Worm (Caenorhabditis elegans): ENCODE measurements around the gene F25B3.4.

Gene F25B3.4

ce11 chrV:9582594-9583322 lies 14.2 kb upstream of the F25B3.4 start, which contains the start of gene rtfo-1 (continued):
- TF ChIP-seq rpc-1 (optimal IDR thresholded peaks at IDR 0.05) (peak; percentile 42), rpc-1 (tag; optimal IDR thresholded peaks at IDR 0.05) (no peak), zim-3 (tag; optimal IDR thresholded peaks at IDR 0.05) (no peak)

- no peak for TF ChIP-seq K11D2.4 (GFP tag; IDR thresholded peaks at IDR 0.05)
- no peak for TF ChIP-seq lsl-1 (GFP tag; optimal IDR thresholded peaks at IDR 0.05)
- no peak for TF ChIP-seq egl-44 (GFP tag; IDR thresholded peaks at IDR 0.05)
- no peak for TF ChIP-seq pbrm-1 (GFP tag; IDR thresholded peaks at IDR 0.05)
- no peak for TF ChIP-seq ztf-26 (tag; optimal IDR thresholded peaks at IDR 0.05)
- no peak for TF ChIP-seq attf-6 (GFP tag; IDR thresholded peaks at IDR 0.05)
- no peak for TF ChIP-seq lin-35 (GFP tag; optimal IDR thresholded peaks at IDR 0.05)
- no peak for TF ChIP-seq ceh-79 (tag; optimal IDR thresholded peaks at IDR 0.05)
- no peak for TF ChIP-seq ztf-3 (GFP tag; optimal IDR thresholded peaks at IDR 0.05)
- no peak for TF ChIP-seq lin-40 (tag; optimal IDR thresholded peaks at IDR 0.05)
- TF ChIP-seq let-607 (tag; optimal IDR thresholded peaks at IDR 0.05) = no peak
- TF ChIP-seq let-526 (GFP tag; IDR thresholded peaks at IDR 0.05) = no peak
- no peak for TF ChIP-seq ccch-3 (GFP tag; optimal IDR thresholded peaks at IDR 0.05)
- TF ChIP-seq F10E7.11 (tag; optimal IDR thresholded peaks at IDR 0.05) = no peak
- TF ChIP-seq sea-2 (GFP tag; IDR thresholded peaks at IDR 0.05) = no peak
- TF ChIP-seq rpc-1 (optimal IDR thresholded peaks at IDR 0.05) = no peak
- no peak for TF ChIP-seq rpc-1 (tag; optimal IDR thresholded peaks at IDR 0.05)
- no peak for TF ChIP-seq ceh-40 (GFP tag; IDR thresholded peaks at IDR 0.05)
- TF ChIP-seq attf-5 (GFP tag; optimal IDR thresholded peaks at IDR 0.05) = no peak
- TF ChIP-seq cebp-1 (GFP tag; IDR thresholded peaks at IDR 0.05) = no peak
- no peak for TF ChIP-seq cebp-1 (tag; optimal IDR thresholded peaks at IDR 0.05)
Observed at ce11 chrV:9576991-9577390, 8.4 kb upstream of the F25B3.4 start, which contains the start of gene F25B3.2. F25B3.2 (plus strand) TSS chrV:9577291.

ce11 chrV:9571673-9572072 lies 3.1 kb upstream of the F25B3.4 start:
- no peak for TF ChIP-seq akir-1 (GFP tag; optimal IDR thresholded peaks at IDR 0.05)
- TF ChIP-seq pha-4 (tag; optimal IDR thresholded peaks at IDR 0.05) = no peak
- no peak for TF ChIP-seq lin-40 (tag; optimal IDR thresholded peaks at IDR 0.05)
- TF ChIP-seq attf-3 (GFP tag; conservative IDR thresholded peaks at IDR 0.05) = no peak
- TF ChIP-seq B0336.3 (GFP tag; IDR thresholded peaks at IDR 0.05) = no peak
- no peak for TF ChIP-seq F55B11.4 (tag; optimal IDR thresholded peaks at IDR 0.05; ENCODE audit: borderline replicate concordance, insufficient read depth)
- no peak for TF ChIP-seq nfya-1 (tag; optimal IDR thresholded peaks at IDR 0.05; ENCODE audit: borderline replicate concordance, insufficient read depth)
- no peak for TF ChIP-seq egl-18 (GFP tag; IDR thresholded peaks at IDR 0.05)
- TF ChIP-seq Y56A3A.18 (GFP tag; IDR thresholded peaks at IDR 0.05) = no peak
- no peak for TF ChIP-seq egrh-3 (GFP tag; IDR thresholded peaks at IDR 0.05)
- TF ChIP-seq hrde-1 (tag; optimal IDR thresholded peaks at IDR 0.05; ENCODE audit: borderline replicate concordance) = no peak
- no peak for TF ChIP-seq somi-1 (GFP tag; optimal IDR thresholded peaks at IDR 0.05)
- TF ChIP-seq nhr-179 (tag; optimal IDR thresholded peaks at IDR 0.05) = no peak
- no peak for TF ChIP-seq C17E4.6 (GFP tag; IDR thresholded peaks at IDR 0.05)
- no peak for TF ChIP-seq unc-130 (GFP tag; optimal IDR thresholded peaks at IDR 0.05)
- TF ChIP-seq hlh-12 (tag; optimal IDR thresholded peaks at IDR 0.05) = no peak

Measured in whole organism, young adult.